Worm (Caenorhabditis elegans) whole organism, young adult: ENCODE measurements around the gene R160.4.

Experiments used
- F22D6.2 ChIP-seq: sonication (generic microtip); optimal IDR thresholded peaks from 2 replicates; lab custom pipeline; 2016; ENCODE audit warnings: mild to moderate bottlenecking, missing genetic modification characterization, missing compliant biosample characterization
- F52B5.7 ChIP-seq: sonication (generic microtip); optimal IDR thresholded peaks from 2 replicates; lab custom pipeline; 2016; ENCODE audit warnings: mild to moderate bottlenecking, missing genetic modification characterization, missing compliant biosample characterization
- ama-1 ChIP-seq, 3 experiments: fragments of 150-350 bp in 1 of 3; sonication (generic microtip) in 2 of 3; optimal IDR thresholded peaks; 2 replicates each; lab custom pipeline; 2014 to 2018; ENCODE audit warnings: missing biosample characterization in 2 of 3, missing genetic modification characterization in 2 of 3, missing genetic modification reagents in 2 of 3
- hmg-1.2 ChIP-seq: fragments of 200-800 bp; sonication (Bioruptor generic); IDR thresholded peaks from 2 replicates; pipeline ENCODE4 v1.3.6; 2022; ENCODE audit warnings: missing genetic modification reagents, missing genetic modification characterization, missing compliant biosample characterization
- let-526 ChIP-seq: fragments of 200-800 bp; sonication (Bioruptor generic); IDR thresholded peaks from 2 replicates; pipeline ENCODE4 v1.3.6; 2022; ENCODE audit warnings: missing genetic modification reagents, missing genetic modification characterization, missing compliant biosample characterization
- lsl-1 ChIP-seq: fragments of 200-800 bp; sonication (Bioruptor generic); optimal IDR thresholded peaks from 2 replicates; lab custom pipeline; 2018; ENCODE audit warnings: mild to moderate bottlenecking, missing genetic modification characterization, moderate library complexity, missing compliant biosample characterization
- madf-3 ChIP-seq: fragments of 200-800 bp; sonication (Bioruptor generic); IDR thresholded peaks from 2 replicates; pipeline ENCODE4 v1.3.6; 2022; ENCODE audit warnings: missing genetic modification reagents, missing genetic modification characterization, missing compliant biosample characterization
- pha-4 ChIP-seq: fragments of 150-350 bp; sonication (generic microtip); optimal IDR thresholded peaks from 2 replicates; lab custom pipeline; 2014; ENCODE audit warnings: missing biosample characterization, missing genetic modification reagents, missing genetic modification characterization
- sea-2 ChIP-seq: fragments of 200-800 bp; sonication (Bioruptor generic); IDR thresholded peaks from 2 replicates; pipeline ENCODE4 v1.3.6; 2022; ENCODE audit warnings: missing genetic modification characterization, missing compliant biosample characterization
- ztf-25 ChIP-seq: fragments of 200-800 bp; sonication (Bioruptor generic); IDR thresholded peaks from 2 replicates; pipeline ENCODE4 v1.3.6; 2022; ENCODE audit warnings: missing genetic modification reagents, missing genetic modification characterization, missing compliant biosample characterization
- ztf-6 ChIP-seq: fragments of 200-800 bp; sonication (Bioruptor generic); IDR thresholded peaks from 2 replicates; pipeline ENCODE4 v1.3.6; 2022; ENCODE audit warnings: missing genetic modification reagents, missing genetic modification characterization, missing compliant biosample characterization

DNA sequence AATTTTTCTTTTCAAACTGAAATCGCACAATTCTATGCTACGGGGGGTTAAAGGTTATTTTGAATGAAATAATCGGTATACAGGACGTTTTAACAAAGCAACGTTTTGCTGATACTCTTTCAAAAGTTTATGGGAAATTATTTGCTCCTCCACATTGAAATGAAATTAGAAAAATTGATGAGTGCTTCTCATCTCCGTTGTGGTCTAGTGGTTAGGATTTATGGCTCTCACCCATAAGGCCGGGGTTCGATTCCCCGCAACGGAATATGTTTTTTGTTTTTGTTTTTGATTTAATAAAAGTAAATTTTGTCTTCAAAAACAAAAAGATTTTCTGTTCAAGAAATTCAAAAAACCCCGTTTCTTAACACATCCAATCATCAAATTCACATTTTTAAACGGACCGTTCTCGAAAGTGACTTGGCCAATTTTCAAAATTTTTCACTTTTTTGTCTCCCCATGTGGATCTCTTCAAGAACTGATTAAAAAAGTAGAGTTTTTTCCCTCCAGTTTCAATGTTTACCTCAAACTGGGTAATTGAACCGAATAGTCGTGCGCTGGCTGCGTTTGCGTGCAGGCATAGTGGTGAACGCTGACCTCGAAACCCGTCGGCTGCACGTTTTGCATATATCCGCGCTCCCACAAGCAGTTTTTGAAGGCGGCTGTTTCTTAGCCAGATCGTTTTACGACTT, 41.0 kb upstream of the R160.4 start:
- TF ChIP-seq F22D6.2 (tag; lab: Kevin White, UChicago) (no peak), F52B5.7 (tag; lab: Kevin White, UChicago) (no peak), hmg-1.2 (GFP tag; lab: Robert Waterston, UW) (peak; percentile 70), madf-3 (GFP tag; lab: Robert Waterston, UW) (no peak), pha-4 (no peak), ama-1 (optimal IDR thresholded peaks at IDR 0.05; lab: Kevin White, UChicago) (no peak), ama-1 (GFP tag; optimal IDR thresholded peaks at IDR 0.05; lab: Kevin White, UChicago) (peak in 1 of 2 experiments; percentile 23), let-526 (GFP tag; lab: Robert Waterston, UW) (no peak), sea-2 (GFP tag; lab: Robert Waterston, UW) (no peak), lsl-1 (no peak), ztf-25 (GFP tag; lab: Robert Waterston, UW) (no peak), ztf-6 (no peak)
